Worm (Caenorhabditis elegans) whole organism, L4 larva: ENCODE results near the gene msd-4.

Experiments used
- D1046.2 ChIP-seq: fragments of 200-800 bp; sonication (Bioruptor generic); IDR thresholded peaks from 2 replicates; pipeline ENCODE4 v1.3.6; 2022; ENCODE audit warnings: missing genetic modification characterization, missing compliant biosample characterization
- Y48G9A.11 ChIP-seq: fragments of 200-800 bp; sonication (Bioruptor generic); IDR thresholded peaks from 2 replicates; pipeline ENCODE4 v1.3.6; 2022; ENCODE audit warnings: missing genetic modification reagents, missing genetic modification characterization, missing compliant biosample characterization
- aha-1 ChIP-seq: fragments of 150-350 bp; peaks from one replicate; lab custom pipeline; 2014; ENCODE audit warnings: missing biosample characterization, missing genetic modification characterization
- ama-1 ChIP-seq: fragments of 150-350 bp; optimal IDR thresholded peaks from 2 replicates; lab custom pipeline; 2014; ENCODE audit warnings: inconsistent platforms, mixed read lengths
- ceh-28 ChIP-seq: fragments of 150-350 bp; optimal IDR thresholded peaks from 2 replicates; lab custom pipeline; 2014; ENCODE audit warnings: missing biosample characterization, missing genetic modification reagents, missing genetic modification characterization
- daf-12 ChIP-seq: fragments of 150-350 bp; optimal IDR thresholded peaks from 2 replicates; lab custom pipeline; 2014; ENCODE audit warnings: missing biosample characterization, missing genetic modification reagents, missing genetic modification characterization
- daf-8 ChIP-seq: fragments of 200-800 bp; sonication (Bioruptor generic); IDR thresholded peaks from 2 replicates; pipeline ENCODE4 v1.3.6; 2022; ENCODE audit warnings: missing genetic modification characterization, missing compliant biosample characterization
- dmd-6 ChIP-seq: fragments of 200-800 bp; sonication (Bioruptor generic); IDR thresholded peaks from 2 replicates; pipeline ENCODE4 v1.3.6; 2022; ENCODE audit warnings: missing genetic modification reagents, missing genetic modification characterization, missing compliant biosample characterization
- dpl-1 ChIP-seq: fragments of 150-350 bp; optimal IDR thresholded peaks from 2 replicates; lab custom pipeline; 2014; ENCODE audit warnings: missing biosample characterization, missing genetic modification reagents, missing genetic modification characterization
- duxl-1 ChIP-seq: sonication (generic microtip); optimal IDR thresholded peaks from 2 replicates; lab custom pipeline; 2016; ENCODE audit warnings: mild to moderate bottlenecking, missing genetic modification characterization, moderate library complexity, missing compliant biosample characterization; ENCODE audit not compliant: poor library complexity
- egl-27 ChIP-seq: sonication (generic microtip); optimal IDR thresholded peaks from 3 replicates; lab custom pipeline; 2017; ENCODE audit warnings: missing biosample characterization, missing genetic modification reagents, missing genetic modification characterization
- egl-43 ChIP-seq: fragments of 200-800 bp; sonication (Bioruptor generic); IDR thresholded peaks from 2 replicates; pipeline ENCODE4 v1.3.6; 2022; ENCODE audit warnings: missing genetic modification reagents, missing genetic modification characterization, missing compliant biosample characterization
- fkh-10 ChIP-seq: fragments of 150-350 bp; optimal IDR thresholded peaks from 2 replicates; lab custom pipeline; 2014; ENCODE audit warnings: missing biosample characterization, missing genetic modification reagents, missing genetic modification characterization
- hif-1 ChIP-seq, 2 experiments: sonication (generic microtip); optimal IDR thresholded peaks; 2 replicates each; lab custom pipeline; 2016 to 2017; ENCODE audit warnings: missing compliant biosample characterization in 2 of 2, missing genetic modification characterization in 2 of 2, missing genetic modification reagents in 2 of 2, missing genotype in 2 of 2, mild to moderate bottlenecking in 1 of 2
- hmg-1.1 ChIP-seq: fragments of 200-800 bp; sonication (Bioruptor generic); IDR thresholded peaks from 2 replicates; pipeline ENCODE4 v1.3.6; 2022; ENCODE audit warnings: missing genetic modification reagents, missing genetic modification characterization, missing compliant biosample characterization
- lin-1 ChIP-seq: fragments of 200-800 bp; sonication (Bioruptor generic); IDR thresholded peaks from 2 replicates; pipeline ENCODE4 v1.3.6; 2022; ENCODE audit warnings: missing genetic modification reagents, missing genetic modification characterization, missing compliant biosample characterization
- lin-38 ChIP-seq: fragments of 200-800 bp; sonication (Bioruptor generic); IDR thresholded peaks from 2 replicates; pipeline ENCODE4 v1.3.6; 2022; ENCODE audit warnings: missing genetic modification reagents, missing genetic modification characterization, missing compliant biosample characterization
- lir-3 ChIP-seq: sonication (generic microtip); optimal IDR thresholded peaks from 2 replicates; lab custom pipeline; 2016; ENCODE audit warnings: mild to moderate bottlenecking, missing genetic modification characterization, missing compliant biosample characterization
- lsy-2 ChIP-seq, 2 experiments: fragments of 150-350 bp in 1 of 2; sonication (generic microtip) in 1 of 2; optimal IDR thresholded peaks; 2 replicates each; lab custom pipeline; 2014 to 2017; ENCODE audit warnings: missing biosample characterization in 2 of 2, missing genetic modification characterization in 2 of 2
- mes-2 ChIP-seq: sonication (generic microtip); optimal IDR thresholded peaks from 2 replicates; lab custom pipeline; 2016; ENCODE audit warnings: missing genotype, mild to moderate bottlenecking, missing genetic modification characterization, missing compliant biosample characterization; ENCODE audit not compliant: poor library complexity, severe bottlenecking
- mxl-2 ChIP-seq: fragments of 200-800 bp; sonication (Bioruptor generic); conservative IDR thresholded peaks from 2 replicates; pipeline ENCODE4 v1.3.6; 2022; ENCODE audit warnings: missing genetic modification reagents, missing genetic modification characterization, missing compliant biosample characterization
- mxl-3 ChIP-seq: fragments of 200-800 bp; sonication (Bioruptor generic); optimal IDR thresholded peaks from 2 replicates; lab custom pipeline; 2018; ENCODE audit warnings: mild to moderate bottlenecking, missing genetic modification characterization, missing compliant biosample characterization
- nhr-10 ChIP-seq: fragments of 150-350 bp; optimal IDR thresholded peaks from 2 replicates; lab custom pipeline; 2014; ENCODE audit warnings: missing biosample characterization, missing genetic modification characterization
- nhr-111 ChIP-seq: fragments of 200-800 bp; sonication (Bioruptor generic); optimal IDR thresholded peaks from 2 replicates; lab custom pipeline; 2018; ENCODE audit warnings: mild to moderate bottlenecking, missing genetic modification characterization, missing compliant biosample characterization
- nhr-6 ChIP-seq: fragments of 150-350 bp; optimal IDR thresholded peaks from 2 replicates; lab custom pipeline; 2014; ENCODE audit warnings: missing biosample characterization, missing genetic modification characterization
- pha-4 ChIP-seq, 2 experiments: fragments of 150-350 bp in 1 of 2; fragments of 200-800 bp in 1 of 2; sonication (Bioruptor generic) in 1 of 2; IDR thresholded peaks in 1 of 2; optimal IDR thresholded peaks in 1 of 2; 2 replicates each; pipeline versions ENCODE4 v1.3.6 to Lab custom; 2014 to 2022; ENCODE audit warnings: missing genetic modification characterization in 2 of 2, missing genetic modification reagents in 2 of 2, missing biosample characterization in 1 of 2, missing compliant biosample characterization in 1 of 2
- php-3 ChIP-seq: fragments of 200-800 bp; sonication (Bioruptor generic); IDR thresholded peaks from 2 replicates; pipeline ENCODE4 v1.3.6; 2022; ENCODE audit warnings: missing genetic modification reagents, missing genetic modification characterization, missing compliant biosample characterization
- sdz-12 ChIP-seq: fragments of 200-800 bp; sonication (Bioruptor generic); optimal IDR thresholded peaks from 2 replicates; lab custom pipeline; 2018; ENCODE audit warnings: mild to moderate bottlenecking, missing genetic modification characterization, missing compliant biosample characterization
- snpc-4 ChIP-seq: fragments of 150-350 bp; optimal IDR thresholded peaks from 2 replicates; lab custom pipeline; 2014; ENCODE audit warnings: missing biosample characterization, missing genetic modification characterization
- spr-3 ChIP-seq: fragments of 200-800 bp; sonication (Bioruptor generic); optimal IDR thresholded peaks from 2 replicates; lab custom pipeline; 2018; ENCODE audit warnings: mild to moderate bottlenecking, missing genetic modification characterization, missing compliant biosample characterization
- unc-62 ChIP-seq, 3 experiments: fragments of 150-350 bp in 1 of 3; sonication (generic microtip); optimal IDR thresholded peaks in 2 of 3; peaks in 1 of 3; 1 replicate in 1 of 3; 2 replicates in 2 of 3; lab custom pipeline; 2014 to 2017; ENCODE audit warnings: missing biosample characterization in 3 of 3, missing genetic modification characterization in 3 of 3, missing genetic modification reagents in 3 of 3, missing genotype in 1 of 3
- zip-11 ChIP-seq: fragments of 200-800 bp; sonication (Bioruptor generic); IDR thresholded peaks from 2 replicates; pipeline ENCODE4 v1.3.6; 2022; ENCODE audit warnings: missing genetic modification characterization, missing compliant biosample characterization
- ztf-11 ChIP-seq: fragments of 150-350 bp; optimal IDR thresholded peaks from 2 replicates; lab custom pipeline; 2014; ENCODE audit warnings: missing biosample characterization, missing genetic modification characterization

The msd-4 gene

ce11 chrIII:4881955-4882354 lies 13.4 kb upstream of the msd-4 start (continued):
- TF ChIP-seq mxl-3 (GFP tag; lab: Kevin White, UChicago), result no peak
- no peak for TF ChIP-seq egl-27 (tag; lab: Kevin White, UChicago)

- TF ChIP-seq dmd-6 (GFP tag; lab: Robert Waterston, UW) (no peak), lin-38 (GFP tag; lab: Robert Waterston, UW) (peak; percentile 62), ceh-28 (tag; lab: Kevin White, UChicago) (peak; percentile 38), daf-8 (no peak)
- TF ChIP-seq, all 104 proteins: peak for 2
These were observed 10.9 kb upstream of the msd-4 start, which contains the start of gene C35D10.1 for ce11 chrIII:4879445-4879844. Gene C35D10.1, plus strand, starts transcription at chrIII:4879745.

- TF ChIP-seq dpl-1 (GFP tag; lab: Kevin White, UChicago), result peak; percentile 84
- TF ChIP-seq pha-4 (GFP tag; IDR thresholded peaks at IDR 0.05; lab: Robert Waterston, UW), result no peak
- no peak for TF ChIP-seq pha-4 (tag; optimal IDR thresholded peaks at IDR 0.05; lab: Kevin White, UChicago)
- peak; percentile 93 for TF ChIP-seq lin-38 (GFP tag; lab: Robert Waterston, UW)
- no peak for TF ChIP-seq zip-11 (GFP tag; lab: Robert Waterston, UW)
- no peak for TF ChIP-seq ama-1 (lab: Kevin White, UChicago)
- peak; percentile 81 for TF ChIP-seq mes-2
- peak in 1 of 2 experiments; percentile 69 for TF ChIP-seq lsy-2 (tag; optimal IDR thresholded peaks at IDR 0.05; lab: Kevin White, UChicago)
- peak; percentile 19 for TF ChIP-seq fkh-10 (GFP tag; lab: Kevin White, UChicago)
These were observed 9.7 kb upstream of the msd-4 start, which contains the start of the genes tost-1 and arx-6 for ce11 chrIII:4878281-4878680. Gene tost-1, minus strand, starts transcription at chrIII:4878311. Gene arx-6, plus strand, starts transcription at chrIII:4878658.

- TF ChIP-seq unc-62 (GFP tag; optimal IDR thresholded peaks at IDR 0.05 in 1 of 2; lab: Kevin White, UChicago) (peak in 1 of 2 experiments; percentile 77), unc-62 (tag; optimal IDR thresholded peaks at IDR 0.05; lab: Kevin White, UChicago) (no peak), hmg-1.1 (GFP tag; lab: Robert Waterston, UW) (peak; percentile 53; the same call in 1 of the 2 replicates), nhr-6 (no peak)
These were observed 7.1 kb upstream of the msd-4 start for ce11 chrIII:4875663-4876062.

- TF ChIP-seq spr-3 (GFP tag; lab: Kevin White, UChicago) (no peak), nhr-111 (no peak), D1046.2 (no peak), snpc-4 (tag; lab: Kevin White, UChicago) (no peak), lin-1 (GFP tag; lab: Robert Waterston, UW) (no peak), nhr-10 (tag; lab: Kevin White, UChicago) (no peak), sdz-12 (GFP tag; lab: Kevin White, UChicago) (no peak), ztf-11 (no peak)
These were observed 6.1 kb upstream of the msd-4 start, which contains the start of gene C35D10.12 for ce11 chrIII:4874671-4875070. Gene C35D10.12, minus strand, starts transcription at chrIII:4874771.

ce11 chrIII:4873395-4873794 lies 4.9 kb upstream of the msd-4 start:
- TF ChIP-seq mxl-2, result no peak
- TF ChIP-seq aha-1 (tag; lab: Kevin White, UChicago), result peak; percentile 96
- TF ChIP-seq daf-12, result no peak

- TF ChIP-seq Y48G9A.11 (GFP tag; lab: Robert Waterston, UW) (no peak), lir-3 (tag; lab: Kevin White, UChicago) (no peak), duxl-1 (tag; lab: Kevin White, UChicago) (no peak), hif-1 (tag; optimal IDR thresholded peaks at IDR 0.05; lab: Kevin White, UChicago) (no peak), egl-43 (GFP tag; lab: Robert Waterston, UW) (no peak), php-3 (GFP tag; lab: Robert Waterston, UW) (no peak)
- TF ChIP-seq, all 104 proteins: peak for 0
These were observed 1.9 kb upstream of the msd-4 start, which contains the start of gene gipc-1 for ce11 chrIII:4870478-4870877. Gene gipc-1, plus strand, starts transcription at chrIII:4870778.
